Worm (Caenorhabditis elegans): ENCODE measurements around the gene srt-12.
A peak's percentile ranks its signal among the peaks of the same experiment; 100 is the strongest.
"Not testable (repeated sequence)": the region's sequence is repeated elsewhere in the genome, so short reads cannot be mapped to it uniquely, and the experiment has no call there.

srt-12 gene

ce11 chrV:4241555-4241954, 776 bp downstream of the srt-12 start:
- TF ChIP-seq W03F9.2 (tag; optimal IDR thresholded peaks at IDR 0.05) (no peak), him-1 (tag; optimal IDR thresholded peaks at IDR 0.05) (no peak), dao-5 (tag; optimal IDR thresholded peaks at IDR 0.05) (no peak)

ce11 chrV:4240292-4240691, 2.0 kb downstream of the srt-12 start, which contains the start of gene srh-204:
TSS of gene srh-204 (minus strand) at chrV:4240392.
- no peak for TF ChIP-seq W03F9.2 (tag; optimal IDR thresholded peaks at IDR 0.05)
- no peak for TF ChIP-seq dao-5 (tag; optimal IDR thresholded peaks at IDR 0.05)
- no peak for TF ChIP-seq him-1 (tag; optimal IDR thresholded peaks at IDR 0.05)

- TF ChIP-seq W03F9.2 (tag; optimal IDR thresholded peaks at IDR 0.05) (no peak), him-1 (tag; optimal IDR thresholded peaks at IDR 0.05) (no peak), dao-5 (tag; optimal IDR thresholded peaks at IDR 0.05) (no peak)
These were observed 6.2 kb downstream of the srt-12 start, which contains the start of gene nlp-13 for ce11 chrV:4236118-4236517. TSS of gene nlp-13 (plus strand) at chrV:4236418.

ce11 chrV:4219342-4219741, 23.0 kb downstream of the srt-12 start, which contains the start of gene nlp-9:
TSS of gene nlp-9 (plus strand) at chrV:4219642.
- TF ChIP-seq dao-5 (tag; optimal IDR thresholded peaks at IDR 0.05) (no peak), him-1 (tag; optimal IDR thresholded peaks at IDR 0.05) (no peak), W03F9.2 (tag; optimal IDR thresholded peaks at IDR 0.05) (no peak)

ce11 chrV:4218268-4218667, 24.1 kb downstream of the srt-12 start:
- TF ChIP-seq him-1 (tag; optimal IDR thresholded peaks at IDR 0.05): no peak
- no peak for TF ChIP-seq W03F9.2 (tag; optimal IDR thresholded peaks at IDR 0.05)
- no peak for TF ChIP-seq dao-5 (tag; optimal IDR thresholded peaks at IDR 0.05)

- no peak for TF ChIP-seq W03F9.2 (tag; optimal IDR thresholded peaks at IDR 0.05)
These were observed 25.4 kb downstream of the srt-12 start for ce11 chrV:4216902-4217301.

ce11 chrV:4215856-4216255, 26.5 kb downstream of the srt-12 start, which contains the start of gene H43I07.4:
TSS of gene H43I07.4 (plus strand) at chrV:4216156.
- TF ChIP-seq W03F9.2, him-1, dao-5 (tag; optimal IDR thresholded peaks at IDR 0.05): not testable (repeated sequence)

- TF ChIP-seq W03F9.2 (tag; optimal IDR thresholded peaks at IDR 0.05) (no peak), him-1 (tag; optimal IDR thresholded peaks at IDR 0.05) (no peak), dao-5 (tag; optimal IDR thresholded peaks at IDR 0.05) (no peak)
These were observed 30.8 kb downstream of the srt-12 start for ce11 chrV:4211521-4211920.

- TF ChIP-seq dao-5 (tag; optimal IDR thresholded peaks at IDR 0.05) (no peak), him-1 (tag; optimal IDR thresholded peaks at IDR 0.05) (no peak), W03F9.2 (tag; optimal IDR thresholded peaks at IDR 0.05) (no peak)
These were observed 37.9 kb downstream of the srt-12 start, which contains the start of gene H43I07.1 for ce11 chrV:4204421-4204820. TSS of gene H43I07.1 (plus strand) at chrV:4204721.

ce11 chrV:4199185-4199584, 43.1 kb downstream of the srt-12 start, which contains the start of gene rpac-40:
TSS of gene rpac-40 (plus strand) at chrV:4199485.
- TF ChIP-seq dao-5 (tag; optimal IDR thresholded peaks at IDR 0.05): no peak
- no peak for TF ChIP-seq him-1 (tag; optimal IDR thresholded peaks at IDR 0.05)
- TF ChIP-seq W03F9.2 (tag; optimal IDR thresholded peaks at IDR 0.05): no peak

- TF ChIP-seq him-1 (tag; optimal IDR thresholded peaks at IDR 0.05) (no peak), W03F9.2 (tag; optimal IDR thresholded peaks at IDR 0.05) (no peak), dao-5 (tag; optimal IDR thresholded peaks at IDR 0.05) (no peak)
These were observed 47.0 kb downstream of the srt-12 start, which contains the start of gene algn-5 for ce11 chrV:4195283-4195682. TSS of gene algn-5 (plus strand) at chrV:4195577.

ce11 chrV:4194587-4195211, 47.6 kb downstream of the srt-12 start, which contains the start of gene Y45G5AM.9:
TSS of gene Y45G5AM.9 (minus strand) at chrV:4194637.
- no peak for TF ChIP-seq W03F9.2 (tag; optimal IDR thresholded peaks at IDR 0.05)
- TF ChIP-seq him-1 (tag; optimal IDR thresholded peaks at IDR 0.05): peak; percentile 43

ce11 chrV:4192688-4193471, 49.5 kb downstream of the srt-12 start:
- TF ChIP-seq W03F9.2 (tag; optimal IDR thresholded peaks at IDR 0.05) (no peak), dao-5 (tag; optimal IDR thresholded peaks at IDR 0.05) (no peak), him-1 (tag; optimal IDR thresholded peaks at IDR 0.05) (no peak)

All from whole organism, L4/young adult.